Worm (Caenorhabditis elegans) whole organism, late embryonic: ENCODE results near the gene Y55F3C.17.

Source experiments
- T23F11.4 ChIP-seq: fragments of 200-800 bp; sonication (Bioruptor generic); optimal IDR thresholded peaks from 2 replicates; lab custom pipeline; 2018; ENCODE audit warnings: mild to moderate bottlenecking, missing genetic modification characterization, missing compliant biosample characterization
- Y22D7AL.16 ChIP-seq: sonication (generic microtip); optimal IDR thresholded peaks from 2 replicates; lab custom pipeline; 2016; ENCODE audit warnings: missing genetic modification characterization, missing compliant biosample characterization
- ceh-2 ChIP-seq: sonication (generic microtip); optimal IDR thresholded peaks from 2 replicates; lab custom pipeline; 2016; ENCODE audit warnings: missing genotype, missing genetic modification characterization, missing compliant biosample characterization
- dmd-4 ChIP-seq: sonication (generic microtip); optimal IDR thresholded peaks from 2 replicates; lab custom pipeline; 2016; ENCODE audit warnings: borderline replicate concordance, missing genetic modification characterization, missing compliant biosample characterization
- mec-3 ChIP-seq: sonication (generic microtip); optimal IDR thresholded peaks from 2 replicates; lab custom pipeline; 2016; ENCODE audit warnings: borderline replicate concordance, missing genetic modification characterization, missing compliant biosample characterization
- unc-55 ChIP-seq: sonication (generic microtip); optimal IDR thresholded peaks from 2 replicates; lab custom pipeline; 2017; ENCODE audit warnings: missing biosample characterization, missing genetic modification reagents, missing genetic modification characterization

DNA sequence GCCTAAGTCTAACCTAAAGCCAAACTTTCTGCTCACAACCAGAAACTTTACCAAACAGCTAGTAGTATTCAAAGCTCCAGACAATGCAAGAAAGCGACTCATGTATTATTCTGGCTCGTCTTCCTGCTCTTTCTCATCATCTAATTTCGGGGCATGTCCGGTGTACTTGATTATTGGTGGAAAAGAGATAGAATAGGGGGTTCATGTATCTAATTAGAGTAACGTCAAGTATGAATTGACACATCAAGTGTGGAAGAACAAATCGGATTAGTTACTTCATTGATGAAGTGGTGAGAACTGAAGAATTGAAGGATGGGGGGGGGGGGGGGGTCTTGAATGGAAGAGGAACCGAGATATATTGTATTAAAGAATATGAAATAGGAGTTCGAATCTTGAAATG is 17.2 kb upstream of the Y55F3C.17 start:
- no peak for TF ChIP-seq unc-55 (GFP tag; lab: Kevin White, UChicago)
- no peak for TF ChIP-seq ceh-2 (tag; lab: Kevin White, UChicago)
- TF ChIP-seq T23F11.4 (GFP tag; lab: Kevin White, UChicago): no peak
- no peak for TF ChIP-seq dmd-4 (tag; lab: Kevin White, UChicago)
- no peak for TF ChIP-seq mec-3 (tag; lab: Kevin White, UChicago)
- TF ChIP-seq Y22D7AL.16 (tag; lab: Kevin White, UChicago): no peak
